Worm (Caenorhabditis elegans) whole organism, dauer: ENCODE results near the gene bus-8B.

ENCODE experiments used
- unc-62 ChIP-seq: sonication (generic microtip); optimal IDR thresholded peaks from 2 replicates; lab custom pipeline; 2017; ENCODE audit warnings: missing biosample characterization, missing genetic modification reagents, missing genetic modification characterization

bus-8B gene

DNA sequence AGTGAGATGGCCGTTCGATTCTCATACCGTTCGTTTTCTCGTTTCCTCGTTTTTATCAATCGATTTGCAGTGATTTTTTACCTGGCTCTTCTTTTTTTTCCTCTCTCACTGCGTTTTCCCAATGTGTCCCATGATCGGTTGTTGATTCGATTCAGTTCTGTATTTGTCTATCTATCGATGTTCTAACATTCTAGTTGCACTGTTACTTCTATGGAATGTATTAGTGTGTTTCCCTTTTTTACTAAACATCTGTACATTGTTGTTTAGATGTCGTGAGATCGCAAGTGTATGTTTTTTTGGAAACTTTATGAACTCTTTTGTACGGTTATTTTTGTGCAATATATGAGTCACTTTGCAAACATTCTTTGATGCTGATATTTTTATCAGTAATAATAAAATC lies 15.5 kb upstream of the bus-8B start:
- no peak for TF ChIP-seq unc-62 (GFP tag; lab: Kevin White, UChicago)

DNA sequence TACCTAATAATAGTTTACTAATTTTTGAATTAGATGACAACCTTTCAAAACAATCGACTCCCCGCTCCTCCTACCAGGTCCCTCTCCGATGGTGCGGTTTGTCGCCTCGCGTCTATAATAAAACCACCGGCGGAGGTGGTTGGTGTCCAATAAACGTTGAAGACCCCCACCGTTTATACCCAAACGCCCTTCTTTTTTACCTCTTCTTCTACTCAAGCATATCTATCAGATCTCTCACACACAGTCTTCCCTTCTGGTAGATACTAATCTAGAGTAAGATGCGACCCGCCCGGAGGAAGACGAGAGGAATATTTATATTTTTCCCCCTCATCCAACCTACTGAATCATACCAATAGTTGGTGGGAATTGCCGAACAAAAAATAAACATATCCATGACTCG lies 14.3 kb upstream of the bus-8B start:
- TF ChIP-seq unc-62 (GFP tag; lab: Kevin White, UChicago): no peak

DNA sequence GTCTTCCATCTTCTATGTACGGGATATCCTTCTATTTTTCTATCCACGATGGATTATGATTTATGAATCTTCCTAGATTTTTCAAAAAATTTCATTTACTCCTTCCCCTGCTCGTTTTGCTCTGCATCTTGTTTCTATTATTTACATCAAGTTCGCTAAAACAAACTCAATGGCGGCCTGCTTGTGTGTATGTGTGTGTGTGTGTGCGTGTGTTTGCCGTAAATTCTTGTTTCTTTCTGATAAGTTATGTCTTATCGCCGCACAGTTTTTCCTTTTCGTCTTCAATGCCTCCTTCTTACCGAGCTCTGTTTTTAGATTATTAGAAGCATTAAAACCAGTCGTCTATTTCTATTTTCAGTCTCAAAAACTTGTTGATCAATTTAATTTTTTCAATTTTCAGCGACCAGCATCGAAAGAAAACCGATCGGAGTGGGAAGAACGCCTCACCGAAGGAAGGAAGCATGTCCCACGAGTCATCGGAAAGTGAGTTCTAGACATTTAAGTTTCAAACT lies 13.8 kb upstream of the bus-8B start, which contains the start of gene dlg-1:
TSS of gene dlg-1 (plus strand) at position 401 of the 512 bp plus-strand sequence.
- TF ChIP-seq unc-62 (GFP tag; lab: Kevin White, UChicago): no peak

DNA sequence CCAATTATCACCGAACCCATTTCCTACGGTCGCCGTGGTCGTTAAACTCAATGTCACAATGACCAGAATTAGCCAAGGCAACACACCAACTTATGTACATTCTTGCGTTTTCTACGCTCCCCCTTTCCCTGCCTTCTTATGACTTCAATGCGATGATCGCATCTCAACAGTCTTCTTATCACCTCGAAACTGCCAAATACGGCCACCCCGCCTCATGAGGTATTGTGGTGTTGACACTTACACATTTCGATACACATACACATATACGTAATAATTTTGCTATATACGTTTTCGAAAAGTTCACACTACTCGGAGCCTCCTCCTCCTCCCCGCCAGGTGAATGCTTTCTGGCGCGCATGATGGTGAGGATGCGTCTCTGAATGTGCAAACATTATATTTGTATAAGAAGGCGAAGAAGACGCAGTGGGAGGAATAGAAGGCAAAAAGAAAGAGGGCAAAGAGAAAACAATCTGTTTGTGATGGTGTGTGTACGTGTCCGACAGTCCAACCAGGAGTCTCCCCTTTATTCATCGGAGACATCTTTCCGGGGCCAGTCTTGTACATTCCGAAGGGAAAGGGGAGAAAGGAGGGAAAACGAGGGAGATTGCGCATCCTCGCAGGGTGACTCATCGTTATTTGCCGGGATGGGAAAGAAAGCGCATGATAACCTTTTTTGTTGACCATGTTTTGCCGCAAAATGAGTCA lies 13.1 kb upstream of the bus-8B start:
- TF ChIP-seq unc-62 (GFP tag; lab: Kevin White, UChicago): no peak

DNA sequence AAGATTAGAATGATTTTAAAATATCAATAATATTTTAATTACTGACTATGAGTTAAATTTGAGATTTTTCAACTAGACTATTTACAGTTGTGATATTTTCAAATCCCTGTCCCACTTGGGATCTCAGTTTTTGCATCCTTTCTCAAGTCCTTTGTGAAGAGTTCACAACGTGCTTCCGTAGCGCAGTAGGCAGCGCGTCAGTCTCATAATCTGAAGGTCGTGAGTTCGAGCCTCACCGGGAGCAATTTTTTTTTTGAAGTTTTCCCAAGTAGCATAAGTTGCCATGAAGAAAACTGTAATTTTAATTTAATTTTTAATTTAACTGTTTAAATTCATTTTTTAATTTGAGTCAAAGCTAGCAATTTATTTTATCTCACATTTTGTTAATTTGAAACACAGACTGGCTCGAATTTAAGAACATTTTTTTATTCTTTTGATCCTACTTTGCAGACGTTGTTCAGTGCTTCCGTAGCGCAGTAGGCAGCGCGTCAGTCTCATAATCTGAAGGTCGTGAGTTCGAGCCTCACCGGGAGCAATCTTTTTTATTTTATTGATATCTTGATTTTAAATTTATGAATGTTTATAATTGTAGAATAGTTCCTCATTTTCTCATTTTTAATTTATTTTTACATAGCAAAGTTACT lies 7.7 kb upstream of the bus-8B start:
- no peak for TF ChIP-seq unc-62 (GFP tag; lab: Kevin White, UChicago)

DNA sequence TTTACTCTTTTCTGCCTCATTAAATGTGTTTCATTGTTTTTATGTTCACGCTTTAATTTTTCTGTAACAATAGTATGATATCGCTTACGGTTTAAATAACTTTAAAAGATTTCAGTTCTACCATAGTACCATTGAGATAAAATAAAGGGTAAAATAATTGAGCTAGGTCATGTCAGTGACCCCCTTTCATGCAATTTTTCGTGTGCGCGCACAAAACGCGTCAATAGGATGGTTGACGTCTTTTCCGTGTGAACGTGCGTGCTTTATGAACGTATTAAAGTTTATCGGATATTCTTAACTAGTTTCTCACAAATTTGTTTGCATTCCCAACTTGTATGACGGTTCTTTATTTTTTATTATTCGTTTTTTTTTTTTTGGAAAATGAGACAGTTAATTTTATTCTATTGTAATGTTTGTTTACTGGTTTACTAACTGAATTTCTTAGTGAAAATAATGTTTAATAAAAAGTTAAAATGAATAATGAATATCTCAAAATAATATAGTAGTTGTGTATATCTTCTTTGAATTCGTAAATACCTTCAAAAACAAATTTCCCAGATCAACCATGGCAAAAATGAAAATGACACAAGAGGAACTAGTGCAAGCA lies 7.1 kb upstream of the bus-8B start, which contains the start of gene C25F6.1:
TSS of gene C25F6.1 (plus strand) at position 557 of the 607 bp plus-strand sequence.
- TF ChIP-seq unc-62 (GFP tag; lab: Kevin White, UChicago): no peak

DNA sequence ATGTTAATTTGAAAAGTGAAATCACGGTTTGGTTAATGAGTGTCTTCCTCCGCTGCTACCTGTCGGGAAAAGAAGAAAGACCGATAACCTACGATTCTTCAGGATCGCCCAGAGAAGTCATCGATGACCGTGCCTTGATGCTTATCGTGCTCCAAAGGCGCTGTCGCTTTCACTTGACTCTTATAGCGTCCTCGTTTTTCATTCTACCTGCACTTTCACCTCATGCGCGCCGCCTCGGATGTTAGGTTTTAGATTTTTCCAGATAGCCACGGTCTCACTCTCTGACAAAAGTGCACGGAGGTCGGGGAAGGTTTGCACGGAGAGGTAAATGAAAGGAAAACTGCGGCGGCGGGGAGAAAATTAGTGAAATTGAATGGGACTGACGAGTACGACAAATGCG lies 4.3 kb upstream of the bus-8B start:
- no peak for TF ChIP-seq unc-62 (GFP tag; lab: Kevin White, UChicago)

DNA sequence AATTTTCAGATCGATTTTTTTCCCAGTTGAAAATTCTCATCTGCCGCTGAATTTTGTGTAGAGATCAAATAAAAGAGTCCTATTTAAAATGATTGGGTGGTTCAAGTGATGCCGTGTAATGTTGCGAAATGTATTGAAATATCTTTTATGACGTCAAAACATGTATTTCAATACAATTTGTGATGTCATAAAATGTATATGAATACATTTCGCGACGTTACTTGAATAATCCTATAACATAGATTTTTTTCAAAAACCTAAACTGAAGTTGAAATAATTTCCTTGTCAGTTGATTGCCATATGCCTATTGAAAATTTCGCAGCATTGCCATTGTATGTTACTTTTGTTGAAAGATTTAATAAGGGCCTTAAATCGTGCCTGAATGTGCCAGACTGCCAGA lies 3.6 kb upstream of the bus-8B start, which contains the start of gene F55D1.1:
TSS of gene F55D1.1 (plus strand) at position 301 of the 400 bp plus-strand sequence.
- TF ChIP-seq unc-62 (GFP tag; lab: Kevin White, UChicago): no peak

DNA sequence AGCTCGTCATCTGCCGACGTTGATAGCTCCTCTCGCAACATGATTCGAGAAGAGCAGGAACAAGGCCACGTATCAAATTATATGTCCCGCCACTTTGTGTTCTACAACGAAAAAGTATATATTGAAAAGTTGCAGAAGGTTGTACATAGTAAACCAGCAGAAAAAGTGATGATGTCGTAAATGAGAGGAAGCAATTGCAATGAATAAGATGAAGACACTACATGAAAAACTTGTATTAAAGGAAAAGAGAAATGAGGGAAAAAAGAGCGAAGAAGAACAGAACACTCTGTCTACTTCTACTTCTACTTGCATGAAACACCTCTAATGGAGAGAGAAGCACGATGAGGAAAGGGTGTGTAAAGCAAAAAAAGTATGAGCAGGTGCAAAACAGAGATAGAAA lies 12.0 kb downstream of the bus-8B start, which contains the start of gene T23F2.2:
TSS of gene T23F2.2 (minus strand) at position 101 of the 400 bp plus-strand sequence.
- TF ChIP-seq unc-62 (GFP tag; lab: Kevin White, UChicago): no peak

DNA sequence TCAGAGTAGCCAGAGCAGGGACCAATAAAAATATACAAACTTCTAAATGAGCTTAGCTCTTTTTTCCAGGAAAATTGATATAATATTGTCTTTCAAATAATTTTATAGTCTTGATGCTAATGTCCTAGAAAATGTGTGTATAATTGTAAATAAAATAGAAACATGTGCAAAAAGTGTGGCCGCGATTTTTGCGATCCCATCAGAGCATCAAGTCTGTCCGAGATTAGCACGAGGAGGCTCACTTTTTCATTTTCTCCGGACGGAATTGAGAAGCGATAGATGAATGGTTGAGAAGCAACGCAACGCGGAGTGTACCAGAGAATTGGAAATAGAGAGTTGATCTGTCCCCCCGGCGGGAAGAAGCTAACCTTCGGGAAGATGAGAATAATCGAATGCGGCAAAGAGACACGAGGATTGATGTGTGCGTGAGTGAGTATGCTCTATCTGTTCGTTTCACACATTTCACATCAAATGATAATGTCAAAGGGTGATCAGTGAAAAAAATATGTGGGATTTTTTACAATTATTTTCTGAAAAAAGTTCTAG lies 13.4 kb downstream of the bus-8B start:
- TF ChIP-seq unc-62 (GFP tag; lab: Kevin White, UChicago): no peak

DNA sequence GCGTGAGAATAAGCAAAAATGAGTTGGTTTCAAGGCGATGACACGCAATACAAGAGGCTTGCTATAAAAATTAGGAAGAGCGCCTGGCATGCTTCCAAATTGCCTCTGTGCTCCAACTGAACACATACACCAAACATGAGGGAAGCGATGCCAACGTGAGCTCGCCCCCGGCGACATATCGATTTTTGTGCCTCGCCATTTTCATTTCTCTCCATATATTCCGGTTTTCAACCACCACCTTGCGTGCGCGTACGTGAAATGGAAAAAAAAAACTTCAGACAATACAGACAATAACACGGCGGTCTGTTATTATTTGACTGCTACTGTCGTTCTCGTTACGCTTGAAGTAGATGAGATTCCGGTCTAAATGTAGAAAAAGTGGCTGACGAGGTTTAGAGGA lies 14.8 kb downstream of the bus-8B start:
- no peak for TF ChIP-seq unc-62 (GFP tag; lab: Kevin White, UChicago)

DNA sequence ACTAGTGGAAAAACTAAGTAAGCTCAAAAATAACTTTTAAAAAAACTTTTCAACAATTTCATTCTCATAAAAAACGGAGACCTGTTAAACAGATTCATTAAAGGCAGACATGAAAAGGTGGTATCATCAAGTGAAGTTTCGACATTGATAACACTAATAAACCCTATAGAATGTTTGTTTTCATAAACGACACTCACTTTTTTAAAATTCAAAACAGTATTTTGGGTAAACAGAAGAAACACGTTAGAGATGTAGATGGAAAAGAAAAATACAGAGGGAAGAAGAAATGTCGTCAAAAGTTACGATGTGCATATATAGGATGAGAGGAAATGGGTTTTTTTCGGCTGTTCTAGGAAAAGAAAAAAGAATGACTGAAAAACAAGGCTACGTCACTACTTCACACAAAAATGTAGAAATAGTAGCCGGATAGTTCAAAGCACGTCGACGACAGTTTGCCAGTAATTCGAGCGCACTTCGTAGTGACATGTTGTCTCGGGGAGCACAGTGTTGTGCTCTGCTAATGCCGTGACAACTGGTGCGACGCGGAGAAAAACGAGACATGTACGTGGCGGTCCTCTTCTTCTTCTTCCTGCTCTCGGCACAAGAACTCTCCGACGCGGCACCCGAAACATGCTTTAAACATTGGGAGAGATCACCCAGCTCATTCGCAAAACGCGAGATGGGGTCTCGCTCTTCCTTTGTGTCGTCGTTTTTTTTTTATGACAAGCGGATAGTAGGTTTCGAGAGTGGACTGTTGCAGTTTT lies 16.2 kb downstream of the bus-8B start:
- no peak for TF ChIP-seq unc-62 (GFP tag; lab: Kevin White, UChicago)

DNA sequence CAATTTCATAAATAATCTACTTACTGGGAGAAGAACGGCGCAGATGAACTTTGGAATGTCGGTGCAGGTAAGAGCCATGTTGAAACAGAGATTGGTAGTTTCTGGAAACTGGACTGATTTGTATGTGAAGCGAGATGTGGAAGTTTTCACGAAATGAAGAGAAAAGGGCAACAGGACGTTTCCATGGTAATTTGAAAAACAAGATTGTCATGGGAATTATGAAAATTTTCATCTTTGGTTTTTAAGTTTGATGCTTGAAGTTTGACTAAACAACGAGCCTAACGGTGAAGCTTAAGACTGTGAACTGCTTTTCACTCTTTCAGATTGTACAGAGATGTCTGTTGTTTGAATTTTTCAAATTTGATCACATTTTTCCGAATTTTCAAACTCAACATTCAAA lies 19.1 kb downstream of the bus-8B start, which contains the start of gene T23F2.3:
TSS of gene T23F2.3 (minus strand) at position 101 of the 400 bp plus-strand sequence.
- TF ChIP-seq unc-62 (GFP tag; lab: Kevin White, UChicago): no peak

DNA sequence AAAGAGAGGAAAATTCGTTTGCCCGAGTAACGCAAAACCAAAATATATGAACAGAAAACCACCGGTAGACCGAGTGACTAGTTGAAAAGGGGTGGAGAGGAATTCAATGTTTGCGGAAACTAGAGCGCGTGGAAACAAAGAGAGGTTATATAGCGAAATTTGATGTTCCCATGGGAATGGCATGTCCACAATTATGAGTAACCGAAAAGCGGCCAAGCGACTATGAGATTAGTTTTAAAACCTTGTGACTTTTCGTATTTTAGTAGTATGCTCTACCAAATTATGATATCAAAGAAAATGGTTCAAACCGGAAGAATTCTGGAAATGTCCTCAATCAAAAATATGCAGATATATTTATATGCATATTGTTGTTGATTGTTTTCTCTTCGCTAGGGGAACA lies 19.6 kb downstream of the bus-8B start:
- TF ChIP-seq unc-62 (GFP tag; lab: Kevin White, UChicago): no peak

DNA sequence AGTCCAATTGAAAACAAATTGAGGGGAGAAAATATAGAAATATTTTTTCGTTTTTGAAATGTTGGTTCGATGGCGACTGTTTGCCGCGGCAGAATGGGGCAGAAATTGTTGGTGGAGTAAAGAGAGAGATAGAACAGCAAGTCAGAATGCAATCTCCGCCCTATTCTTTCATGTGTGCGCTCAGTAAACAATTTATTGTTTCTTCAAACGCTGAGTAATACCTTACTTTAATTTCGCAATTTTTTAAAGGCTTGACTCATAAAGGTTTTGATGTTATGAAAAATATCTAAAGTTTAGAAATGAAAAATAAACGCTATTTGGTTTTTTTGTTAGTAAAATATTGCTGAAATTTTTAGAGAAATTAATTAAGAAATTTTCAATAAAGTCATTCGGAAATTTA lies 21.2 kb downstream of the bus-8B start:
- TF ChIP-seq unc-62 (GFP tag; lab: Kevin White, UChicago): no peak
